Fruit fly (Drosophila melanogaster) whole organism, embryonic: ENCODE data around the gene CG33647.

ENCODE experiments used
- Ada2b ChIP-seq: fragments of 200-800 bp; sonication (Bioruptor generic); IDR thresholded peaks from 2 replicates; pipeline ENCODE4 v1.3.6; 2022; ENCODE audit warnings: missing biosample characterization, missing genetic modification characterization
- B-H2 ChIP-seq: fragments of 200-800 bp; sonication (Bioruptor generic); optimal IDR thresholded peaks from 2 replicates; lab custom pipeline; 2018; ENCODE audit warnings: missing biosample characterization, mild to moderate bottlenecking, missing genetic modification characterization
- CG10565 ChIP-seq: fragments of 200-800 bp; sonication (Bioruptor generic); optimal IDR thresholded peaks from 3 replicates; lab custom pipeline; 2016; ENCODE audit warnings: missing biosample characterization, mild to moderate bottlenecking, missing genetic modification characterization
- CG11093 ChIP-seq: fragments of 200-800 bp; sonication (Bioruptor generic); IDR thresholded peaks from 3 replicates; pipeline ENCODE4 v1.3.6; 2022; ENCODE audit warnings: missing biosample characterization, missing genetic modification characterization
- CG12744 ChIP-seq: fragments of 200-800 bp; sonication (Bioruptor generic); optimal IDR thresholded peaks from 2 replicates; lab custom pipeline; 2016; ENCODE audit warnings: missing biosample characterization, missing genetic modification characterization
- CG12769 ChIP-seq: fragments of 200-800 bp; sonication (Bioruptor generic); optimal IDR thresholded peaks from 2 replicates; lab custom pipeline; 2019; ENCODE audit warnings: missing biosample characterization, mild to moderate bottlenecking, missing genetic modification characterization, moderate library complexity
- CG14860 ChIP-seq: fragments of 200-800 bp; sonication (Bioruptor generic); IDR thresholded peaks from 3 replicates; pipeline ENCODE4 v1.3.6; 2022; ENCODE audit warnings: missing biosample characterization, missing genetic modification characterization; ENCODE audit not compliant: partially characterized antibody
- CG15696 ChIP-seq: fragments of 200-800 bp; sonication (Bioruptor generic); optimal IDR thresholded peaks from 2 replicates; lab custom pipeline; 2019; ENCODE audit warnings: missing biosample characterization, mild to moderate bottlenecking, missing genetic modification characterization, moderate library complexity
- CG17829 ChIP-seq: fragments of 200-800 bp; optimal IDR thresholded peaks from 2 replicates; lab custom pipeline; 2019; ENCODE audit warnings: missing biosample characterization, mild to moderate bottlenecking, missing genetic modification characterization, moderate library complexity
- CG18476 ChIP-seq: fragments of 200-800 bp; sonication (Bioruptor generic); optimal IDR thresholded peaks from 2 replicates; lab custom pipeline; 2016; ENCODE audit warnings: missing biosample characterization, mild to moderate bottlenecking, missing genetic modification characterization
- CG2678 ChIP-seq: fragments of 200-800 bp; sonication (Bioruptor generic); optimal IDR thresholded peaks from 3 replicates; lab custom pipeline; 2019; ENCODE audit warnings: missing biosample characterization, mild to moderate bottlenecking, missing genetic modification characterization, moderate library complexity
- CG2875 ChIP-seq: fragments of 200-800 bp; sonication (Bioruptor generic); optimal IDR thresholded peaks from 2 replicates; lab custom pipeline; 2017; ENCODE audit warnings: missing biosample characterization, mild to moderate bottlenecking, missing genetic modification characterization, missing genetic modification reagents
- CG30020 ChIP-seq: fragments of 200-800 bp; optimal IDR thresholded peaks from 2 replicates; lab custom pipeline; 2019; ENCODE audit warnings: missing biosample characterization, mild to moderate bottlenecking, missing genetic modification characterization, moderate library complexity
- CG31365 ChIP-seq: fragments of 200-800 bp; sonication (Bioruptor generic); optimal IDR thresholded peaks from 2 replicates; lab custom pipeline; 2018; ENCODE audit warnings: missing biosample characterization, mild to moderate bottlenecking, missing genetic modification characterization
- CG8281 ChIP-seq: fragments of 200-800 bp; sonication (Bioruptor generic); optimal IDR thresholded peaks from 2 replicates; lab custom pipeline; 2018; ENCODE audit warnings: missing biosample characterization, mild to moderate bottlenecking, missing genetic modification characterization, moderate library complexity
- Deaf1 ChIP-seq: fragments of 200-800 bp; optimal IDR thresholded peaks from 3 replicates; lab custom pipeline; 2019; ENCODE audit warnings: missing biosample characterization, mild to moderate bottlenecking, missing genetic modification characterization, moderate library complexity
- Drgx ChIP-seq: fragments of 200-800 bp; sonication (Bioruptor generic); IDR thresholded peaks from 2 replicates; pipeline ENCODE4 v1.3.6; 2022; ENCODE audit warnings: missing biosample characterization, missing genetic modification characterization
- E2f1 ChIP-seq: fragments of 200-800 bp; sonication (Bioruptor generic); IDR thresholded peaks from 2 replicates; pipeline ENCODE4 v1.3.6; 2022; ENCODE audit warnings: missing biosample characterization, missing genetic modification characterization
- Hand ChIP-seq: fragments of 200-800 bp; sonication (Bioruptor generic); optimal IDR thresholded peaks from 2 replicates; lab custom pipeline; 2017; ENCODE audit warnings: mild to moderate bottlenecking, missing biosample characterization, missing genetic modification reagents, missing genetic modification characterization
- Hey ChIP-seq: fragments of 200-800 bp; sonication (Bioruptor generic); optimal IDR thresholded peaks from 3 replicates; lab custom pipeline; 2018; ENCODE audit warnings: missing biosample characterization, mild to moderate bottlenecking, missing genetic modification characterization
- Hr78 ChIP-seq, 2 experiments: fragments of 200-800 bp in 1 of 2; fragments of >200 bp in 1 of 2; sonication (Bioruptor generic) in 1 of 2; optimal IDR thresholded peaks; 2 replicates each; lab custom pipeline; 2017 to 2019; ENCODE audit warnings: missing biosample characterization in 2 of 2, missing genetic modification characterization in 2 of 2, mild to moderate bottlenecking in 1 of 2, moderate library complexity in 1 of 2
- Max ChIP-seq: fragments of 200-800 bp; sonication (Bioruptor generic); optimal IDR thresholded peaks from 2 replicates; lab custom pipeline; 2016; ENCODE audit warnings: missing biosample characterization, mild to moderate bottlenecking, missing genetic modification characterization
- Myb ChIP-seq: fragments of 200-800 bp; sonication (Bioruptor generic); optimal IDR thresholded peaks from 2 replicates; lab custom pipeline; 2016; ENCODE audit warnings: missing biosample characterization, missing genetic modification characterization
- Nf-YA ChIP-seq: fragments of 200-800 bp; sonication (Bioruptor generic); IDR thresholded peaks from 2 replicates; pipeline ENCODE4 v1.3.6; 2022; ENCODE audit warnings: missing biosample characterization, missing genetic modification characterization
- Opbp ChIP-seq: fragments of 200-800 bp; sonication (Bioruptor generic); IDR thresholded peaks from 3 replicates; pipeline ENCODE4 v1.3.6; 2022; ENCODE audit warnings: missing biosample characterization, missing genetic modification characterization; ENCODE audit not compliant: partially characterized antibody
- Spps ChIP-seq: fragments of 200-800 bp; sonication (Bioruptor generic); optimal IDR thresholded peaks from 2 replicates; lab custom pipeline; 2018; ENCODE audit warnings: missing biosample characterization, mild to moderate bottlenecking, missing genetic modification characterization
- Xbp1 ChIP-seq: fragments of 200-800 bp; sonication (Bioruptor generic); optimal IDR thresholded peaks from 3 replicates; lab custom pipeline; 2016; ENCODE audit warnings: missing biosample characterization, mild to moderate bottlenecking, missing genetic modification characterization
- al ChIP-seq: fragments of 200-800 bp; sonication (Bioruptor generic); IDR thresholded peaks from 2 replicates; pipeline ENCODE4 v1.3.6; 2022; ENCODE audit warnings: missing biosample characterization, missing genetic modification characterization
- ap ChIP-seq: fragments of 200-800 bp; sonication (Bioruptor generic); IDR thresholded peaks from 2 replicates; pipeline ENCODE4 v1.3.6; 2022; ENCODE audit warnings: missing biosample characterization, missing genetic modification characterization
- ara ChIP-seq: fragments of 200-800 bp; sonication (Bioruptor generic); IDR thresholded peaks from 2 replicates; pipeline ENCODE4 v1.3.6; 2022; ENCODE audit warnings: missing biosample characterization, missing genetic modification characterization
- bsh ChIP-seq, 2 experiments: fragments of 200-800 bp; sonication (Bioruptor generic); optimal IDR thresholded peaks; 2 replicates each; lab custom pipeline; 2017 to 2018; ENCODE audit warnings: mild to moderate bottlenecking in 2 of 2, missing biosample characterization in 2 of 2, missing genetic modification characterization in 2 of 2, moderate library complexity in 1 of 2
- ci ChIP-seq: fragments of 200-800 bp; sonication (Bioruptor generic); IDR thresholded peaks from 3 replicates; pipeline ENCODE4 v1.3.6; 2022; ENCODE audit warnings: missing biosample characterization, missing genetic modification characterization
- crc ChIP-seq: fragments of 200-800 bp; sonication (Bioruptor generic); optimal IDR thresholded peaks from 2 replicates; lab custom pipeline; 2016; ENCODE audit warnings: missing biosample characterization, missing genetic modification characterization
- crol ChIP-seq: fragments of 200-800 bp; sonication (Bioruptor generic); IDR thresholded peaks from 2 replicates; pipeline ENCODE4 v1.3.6; 2022; ENCODE audit warnings: missing biosample characterization, missing genetic modification characterization
- da ChIP-seq: fragments of 200-800 bp; sonication (Bioruptor generic); optimal IDR thresholded peaks from 2 replicates; lab custom pipeline; 2016; ENCODE audit warnings: missing biosample characterization, missing genetic modification characterization
- dm ChIP-seq: fragments of 200-800 bp; sonication (Bioruptor generic); optimal IDR thresholded peaks from 3 replicates; lab custom pipeline; 2016; ENCODE audit warnings: missing biosample characterization, missing genetic modification characterization
- dysf ChIP-seq: fragments of 200-800 bp; sonication (Bioruptor generic); IDR thresholded peaks from 3 replicates; pipeline ENCODE4 v1.3.6; 2022; ENCODE audit warnings: missing biosample characterization, missing genetic modification characterization
- eve ChIP-seq, 2 experiments: fragments of >200 bp; optimal IDR thresholded peaks; 2 replicates each; lab custom pipeline; 2017; ENCODE audit warnings: missing biosample characterization in 2 of 2, missing genetic modification characterization in 2 of 2
- fd96Cb ChIP-seq: fragments of 200-800 bp; sonication (Bioruptor generic); optimal IDR thresholded peaks from 2 replicates; lab custom pipeline; 2018; ENCODE audit warnings: missing biosample characterization, mild to moderate bottlenecking, missing genetic modification characterization, moderate library complexity
- gcm2 ChIP-seq: fragments of 200-800 bp; sonication (Bioruptor generic); optimal IDR thresholded peaks from 2 replicates; lab custom pipeline; 2016; ENCODE audit warnings: missing biosample characterization, missing genetic modification characterization
- gem ChIP-seq: fragments of 200-800 bp; sonication (Bioruptor generic); optimal IDR thresholded peaks from 2 replicates; lab custom pipeline; 2019; ENCODE audit warnings: missing biosample characterization, mild to moderate bottlenecking, missing genetic modification characterization, moderate library complexity
- gsb ChIP-seq: fragments of 200-800 bp; sonication (Bioruptor generic); IDR thresholded peaks from 2 replicates; pipeline ENCODE4 v1.3.6; 2022; ENCODE audit warnings: missing biosample characterization, missing genetic modification characterization
- ind ChIP-seq: fragments of 200-800 bp; sonication (Bioruptor generic); optimal IDR thresholded peaks from 3 replicates; lab custom pipeline; 2016; ENCODE audit warnings: missing biosample characterization, missing genetic modification characterization
- odd ChIP-seq: fragments of 200-800 bp; sonication (Bioruptor generic); optimal IDR thresholded peaks from 2 replicates; lab custom pipeline; 2017; ENCODE audit warnings: missing biosample characterization, mild to moderate bottlenecking, missing genetic modification characterization
- sd ChIP-seq: fragments of 200-800 bp; sonication (Bioruptor generic); optimal IDR thresholded peaks from 3 replicates; lab custom pipeline; 2018; ENCODE audit warnings: missing biosample characterization, mild to moderate bottlenecking, missing genetic modification characterization, moderate library complexity
- sisA ChIP-seq: fragments of 200-800 bp; sonication (Bioruptor generic); IDR thresholded peaks from 2 replicates; pipeline ENCODE4 v1.3.6; 2022; ENCODE audit warnings: missing biosample characterization, missing genetic modification characterization
- slbo ChIP-seq: fragments of 200-800 bp; sonication (Bioruptor generic); IDR thresholded peaks from 2 replicates; pipeline ENCODE4 v1.3.6; 2022; ENCODE audit warnings: missing biosample characterization, missing genetic modification characterization
- slp2 ChIP-seq: fragments of 200-800 bp; sonication (Bioruptor generic); optimal IDR thresholded peaks from 2 replicates; lab custom pipeline; 2016; ENCODE audit warnings: missing biosample characterization, missing genetic modification characterization
- toy ChIP-seq: fragments of 200-800 bp; sonication (Bioruptor generic); IDR thresholded peaks from 2 replicates; pipeline ENCODE4 v1.3.6; 2022; ENCODE audit warnings: missing biosample characterization, missing genetic modification characterization
- zfh2 ChIP-seq: fragments of 200-800 bp; sonication (Bioruptor generic); optimal IDR thresholded peaks from 2 replicates; lab custom pipeline; 2016; ENCODE audit warnings: missing biosample characterization, missing genetic modification characterization

CG33647 gene

dm6 chr3L:19263480-19264140 is 27.4 kb downstream of the CG33647 start, which contains the start of the genes CG42374 and Mettl5 (continued):
- TF ChIP-seq gsb (GFP tag; lab: Robert Waterston, UW) (no peak), al (0 out of 2 replicates have a peak, but pooled peaks have one; percentile 5), Hand (GFP tag; lab: Kevin White, UChicago) (no peak), dm (no peak), Deaf1 (tag; lab: Kevin White, UChicago) (no peak), CG10565 (GFP tag; lab: Kevin White, UChicago) (no peak), eve (GFP tag; optimal IDR thresholded peaks at IDR 0.05; lab: Kevin White, UChicago) (no peak), ci (GFP tag; lab: Robert Waterston, UW) (no peak), CG17829 (tag; lab: Kevin White, UChicago) (no peak), CG2875 (GFP tag; lab: Kevin White, UChicago) (no peak), Opbp (no peak), Ada2b (GFP tag; lab: Robert Waterston, UW) (peak; percentile 22; the same call in 1 of the 2 replicates), Hey (tag; lab: Kevin White, UChicago) (no peak), slbo (GFP tag; lab: Robert Waterston, UW) (peak; percentile 56), CG30020 (tag; lab: Kevin White, UChicago) (no peak), ind (peak; percentile 42), CG11093 (GFP tag; lab: Robert Waterston, UW) (no peak), CG15696 (tag; lab: Kevin White, UChicago) (no peak), CG31365 (tag; lab: Kevin White, UChicago) (no peak), CG12744 (no peak), odd (GFP tag; lab: Kevin White, UChicago) (no peak), crol (no peak), ara (peak; percentile 39; the same call in 1 of the 2 replicates), Hr78 (GFP tag; optimal IDR thresholded peaks at IDR 0.05; lab: Kevin White, UChicago) (no peak), Max (peak; percentile 84), Myb (no peak), gem (tag; lab: Kevin White, UChicago) (peak; percentile 54), B-H2 (no peak), CG14860 (GFP tag; lab: Robert Waterston, UW) (no peak), Spps (tag; lab: Kevin White, UChicago) (no peak), Xbp1 (GFP tag; lab: Kevin White, UChicago) (peak; percentile 26), ap (GFP tag; lab: Robert Waterston, UW) (no peak), sisA (no peak), CG18476 (peak; percentile 17), da (GFP tag; lab: Kevin White, UChicago) (no peak), bsh (GFP tag; optimal IDR thresholded peaks at IDR 0.05; lab: Kevin White, UChicago) (peak in 1 of 2 experiments; percentile 62), toy (GFP tag; lab: Robert Waterston, UW) (no peak), CG8281 (tag; lab: Kevin White, UChicago) (no peak), E2f1 (GFP tag; lab: Robert Waterston, UW) (peak; percentile 25; the same call in 1 of the 2 replicates), CG12769 (tag; lab: Kevin White, UChicago) (peak; percentile 64), fd96Cb (tag; lab: Kevin White, UChicago) (peak; percentile 44), gcm2 (GFP tag; lab: Kevin White, UChicago) (no peak), Drgx (GFP tag; lab: Robert Waterston, UW) (peak; percentile 76), slp2 (GFP tag; lab: Kevin White, UChicago) (no peak), sd (tag; lab: Kevin White, UChicago) (peak; percentile 27), crc (GFP tag; lab: Kevin White, UChicago) (no peak), zfh2 (no peak), CG2678 (peak; percentile 52), Nf-YA (GFP tag; lab: Robert Waterston, UW) (no peak), dysf (GFP tag; lab: Robert Waterston, UW) (peak; percentile 70)
